Fruit fly (Drosophila melanogaster) whole organism, embryonic: ENCODE data around the gene CG13404.
A peak's percentile ranks its signal among the peaks of the same experiment; 100 is the strongest.

ENCODE experiments used
- Abd-B ChIP-seq: fragments of 200-800 bp; sonication (Bioruptor generic); optimal IDR thresholded peaks from 2 replicates; lab custom pipeline; 2018; ENCODE audit warnings: missing biosample characterization, mild to moderate bottlenecking, missing genetic modification characterization, moderate library complexity
- Atf3 ChIP-seq: fragments of 200-800 bp; sonication (Bioruptor generic); optimal IDR thresholded peaks from 3 replicates; lab custom pipeline; 2016; ENCODE audit warnings: missing biosample characterization, missing genetic modification characterization
- Blimp-1 ChIP-seq: fragments of 200-800 bp; sonication (Bioruptor generic); optimal IDR thresholded peaks from 3 replicates; lab custom pipeline; 2018; ENCODE audit warnings: missing biosample characterization, missing genetic modification characterization, mild to moderate bottlenecking, moderate library complexity, missing genetic modification reagents
- CG10147 ChIP-seq: fragments of 200-800 bp; sonication (Bioruptor generic); optimal IDR thresholded peaks from 2 replicates; lab custom pipeline; 2019; ENCODE audit warnings: missing biosample characterization, mild to moderate bottlenecking, missing genetic modification characterization, moderate library complexity
- CG11247 ChIP-seq: fragments of 200-800 bp; sonication (Bioruptor generic); IDR thresholded peaks from 2 replicates; pipeline ENCODE4 v1.3.6; 2022; ENCODE audit warnings: missing biosample characterization, missing genetic modification characterization
- CG11560 ChIP-seq: fragments of 200-800 bp; sonication (Bioruptor generic); IDR thresholded peaks from 3 replicates; pipeline ENCODE4 v1.3.6; 2022; ENCODE audit warnings: missing biosample characterization, missing genetic modification characterization
- CG15073 ChIP-seq: fragments of 200-800 bp; sonication (Bioruptor generic); optimal IDR thresholded peaks from 2 replicates; lab custom pipeline; 2016; ENCODE audit warnings: missing biosample characterization, missing genetic modification characterization
- CG15479 ChIP-seq: fragments of 200-800 bp; sonication (Bioruptor generic); optimal IDR thresholded peaks from 3 replicates; lab custom pipeline; 2019; ENCODE audit warnings: missing biosample characterization, mild to moderate bottlenecking, missing genetic modification characterization, moderate library complexity
- CG1603 ChIP-seq: fragments of 200-800 bp; sonication (Bioruptor generic); optimal IDR thresholded peaks from 2 replicates; lab custom pipeline; 2019; ENCODE audit warnings: missing biosample characterization, mild to moderate bottlenecking, missing genetic modification characterization, moderate library complexity
- CG17385 ChIP-seq: fragments of 200-800 bp; sonication (Bioruptor generic); optimal IDR thresholded peaks from 3 replicates; lab custom pipeline; 2018; ENCODE audit warnings: missing biosample characterization, mild to moderate bottlenecking, missing genetic modification characterization
- CG1792 ChIP-seq: fragments of 200-800 bp; sonication (Bioruptor generic); optimal IDR thresholded peaks from 2 replicates; lab custom pipeline; 2016; ENCODE audit warnings: missing biosample characterization, missing genetic modification characterization
- CG2875 ChIP-seq: fragments of 200-800 bp; sonication (Bioruptor generic); optimal IDR thresholded peaks from 2 replicates; lab custom pipeline; 2017; ENCODE audit warnings: missing biosample characterization, mild to moderate bottlenecking, missing genetic modification characterization, missing genetic modification reagents
- CG32767 ChIP-seq: fragments of 200-800 bp; sonication (Bioruptor generic); IDR thresholded peaks from 2 replicates; pipeline ENCODE4 v1.3.6; 2022; ENCODE audit warnings: missing biosample characterization, missing genetic modification characterization
- CG5245 ChIP-seq: fragments of 200-800 bp; sonication (Bioruptor generic); optimal IDR thresholded peaks from 3 replicates; lab custom pipeline; 2016; ENCODE audit warnings: missing biosample characterization, missing genetic modification characterization
- CG6175 ChIP-seq: fragments of 200-800 bp; sonication (Bioruptor generic); IDR thresholded peaks from 3 replicates; pipeline ENCODE4 v1.3.6; 2022; ENCODE audit warnings: missing biosample characterization, missing genetic modification characterization
- CG6654 ChIP-seq: fragments of 200-800 bp; sonication (Bioruptor generic); optimal IDR thresholded peaks from 2 replicates; lab custom pipeline; 2017; ENCODE audit warnings: missing biosample characterization, mild to moderate bottlenecking, missing genetic modification characterization
- CG6683 ChIP-seq: fragments of 200-800 bp; sonication (Bioruptor generic); optimal IDR thresholded peaks from 2 replicates; lab custom pipeline; 2017; ENCODE audit warnings: missing biosample characterization, mild to moderate bottlenecking, missing genetic modification characterization, missing genetic modification reagents
- CG6813 ChIP-seq: fragments of 200-800 bp; sonication (Bioruptor generic); optimal IDR thresholded peaks from 2 replicates; lab custom pipeline; 2017; ENCODE audit warnings: missing biosample characterization, missing genetic modification characterization, mild to moderate bottlenecking, moderate library complexity, missing genetic modification reagents
- CG7839 ChIP-seq: fragments of 200-800 bp; sonication (Bioruptor generic); optimal IDR thresholded peaks from 3 replicates; lab custom pipeline; 2018; ENCODE audit warnings: missing biosample characterization, mild to moderate bottlenecking, missing genetic modification characterization, moderate library complexity
- CG8388 ChIP-seq: fragments of 200-800 bp; sonication (Bioruptor generic); optimal IDR thresholded peaks from 2 replicates; lab custom pipeline; 2019; ENCODE audit warnings: missing biosample characterization, mild to moderate bottlenecking, missing genetic modification characterization, moderate library complexity
- CG9609 ChIP-seq: fragments of 200-800 bp; sonication (Bioruptor generic); optimal IDR thresholded peaks from 3 replicates; lab custom pipeline; 2016; ENCODE audit warnings: missing biosample characterization, missing genetic modification characterization
- D ChIP-seq, 2 experiments: fragments of 200-800 bp in 1 of 2; fragments of >200 bp in 1 of 2; sonication (Bioruptor generic) in 1 of 2; optimal IDR thresholded peaks; 2 replicates in 1 of 2; 3 replicates in 1 of 2; lab custom pipeline; 2017; ENCODE audit warnings: mild to moderate bottlenecking in 1 of 2, missing biosample characterization in 1 of 2, missing genetic modification characterization in 1 of 2, missing genetic modification reagents in 1 of 2
- Dip3 ChIP-seq: fragments of 200-800 bp; sonication (Bioruptor generic); optimal IDR thresholded peaks from 3 replicates; lab custom pipeline; 2016; ENCODE audit warnings: missing biosample characterization, missing genetic modification characterization
- Doc3 ChIP-seq: fragments of 200-800 bp; sonication (Bioruptor generic); IDR thresholded peaks from 3 replicates; pipeline ENCODE4 v1.3.6; 2022; ENCODE audit warnings: missing biosample characterization, missing genetic modification characterization; ENCODE audit not compliant: partially characterized antibody
- E2f2 ChIP-seq: fragments of 200-800 bp; sonication (Bioruptor generic); IDR thresholded peaks from 2 replicates; pipeline ENCODE4 v1.3.6; 2022; ENCODE audit warnings: missing biosample characterization, missing genetic modification characterization
- Ets65A ChIP-seq: fragments of 200-800 bp; sonication (Bioruptor generic); peaks from one replicate; lab custom pipeline; 2016; ENCODE audit warnings: missing biosample characterization, missing genetic modification characterization
- Ets97D ChIP-seq: fragments of 200-800 bp; sonication (Bioruptor generic); optimal IDR thresholded peaks from 3 replicates; lab custom pipeline; 2016; ENCODE audit warnings: missing biosample characterization, missing genetic modification characterization
- Gug ChIP-seq: fragments of 200-800 bp; sonication (Bioruptor generic); IDR thresholded peaks from 4 replicates; pipeline ENCODE4 v1.3.6; 2022; ENCODE audit warnings: missing biosample characterization, missing genetic modification characterization
- Hey ChIP-seq: fragments of 200-800 bp; sonication (Bioruptor generic); optimal IDR thresholded peaks from 3 replicates; lab custom pipeline; 2018; ENCODE audit warnings: missing biosample characterization, mild to moderate bottlenecking, missing genetic modification characterization
- Hsf ChIP-seq: fragments of 200-800 bp; sonication (Bioruptor generic); optimal IDR thresholded peaks from 3 replicates; lab custom pipeline; 2016; ENCODE audit warnings: missing biosample characterization, missing genetic modification characterization
- Sin3A ChIP-seq: fragments of >200 bp; optimal IDR thresholded peaks from 2 replicates; lab custom pipeline; 2018
- ab ChIP-seq: fragments of 200-800 bp; sonication (Bioruptor generic); optimal IDR thresholded peaks from 2 replicates; lab custom pipeline; 2016; ENCODE audit warnings: missing biosample characterization, missing genetic modification characterization
- ash1 ChIP-seq: fragments of 200-800 bp; sonication (Bioruptor generic); optimal IDR thresholded peaks from 2 replicates; lab custom pipeline; 2018; ENCODE audit warnings: missing biosample characterization, mild to moderate bottlenecking, missing genetic modification characterization
- da ChIP-seq: fragments of 200-800 bp; sonication (Bioruptor generic); optimal IDR thresholded peaks from 2 replicates; lab custom pipeline; 2016; ENCODE audit warnings: missing biosample characterization, missing genetic modification characterization
- dati ChIP-seq: fragments of 200-800 bp; sonication (Bioruptor generic); IDR thresholded peaks from 2 replicates; pipeline ENCODE4 v1.3.6; 2022; ENCODE audit warnings: missing biosample characterization, missing genetic modification characterization
- eyg ChIP-seq: fragments of 200-800 bp; sonication (Bioruptor generic); optimal IDR thresholded peaks from 3 replicates; lab custom pipeline; 2016; ENCODE audit warnings: missing biosample characterization, missing genetic modification characterization
- ham ChIP-seq: fragments of 200-800 bp; sonication (Bioruptor generic); IDR thresholded peaks from 2 replicates; pipeline ENCODE4 v1.3.6; 2022; ENCODE audit warnings: missing biosample characterization, missing genetic modification characterization
- ind ChIP-seq: fragments of 200-800 bp; sonication (Bioruptor generic); optimal IDR thresholded peaks from 3 replicates; lab custom pipeline; 2016; ENCODE audit warnings: missing biosample characterization, missing genetic modification characterization
- peb ChIP-seq: fragments of 200-800 bp; sonication (Bioruptor generic); IDR thresholded peaks from 2 replicates; pipeline ENCODE4 v1.3.6; 2022; ENCODE audit warnings: missing biosample characterization, missing genetic modification characterization
- pfk ChIP-seq: fragments of 200-800 bp; sonication (Bioruptor generic); optimal IDR thresholded peaks from 2 replicates; lab custom pipeline; 2018; ENCODE audit warnings: missing biosample characterization, mild to moderate bottlenecking, missing genetic modification characterization, moderate library complexity
- pho ChIP-seq: fragments of 200-800 bp; sonication (Bioruptor generic); optimal IDR thresholded peaks from 2 replicates; lab custom pipeline; 2016; ENCODE audit warnings: missing biosample characterization, missing genetic modification characterization
- ranshi ChIP-seq: fragments of 200-800 bp; sonication (Bioruptor generic); IDR thresholded peaks from 2 replicates; pipeline ENCODE4 v1.3.6; 2022; ENCODE audit warnings: missing biosample characterization, missing genetic modification characterization
- rib ChIP-seq: fragments of 200-800 bp; sonication (Bioruptor generic); IDR thresholded peaks from 2 replicates; pipeline ENCODE4 v1.3.6; 2022; ENCODE audit warnings: missing biosample characterization, missing genetic modification characterization
- ro ChIP-seq: fragments of 200-800 bp; sonication (Bioruptor generic); IDR thresholded peaks from 2 replicates; pipeline ENCODE4 v1.3.6; 2022; ENCODE audit warnings: missing biosample characterization, missing genetic modification characterization
- sim ChIP-seq: fragments of 200-800 bp; sonication (Bioruptor generic); IDR thresholded peaks from 2 replicates; pipeline ENCODE4 v1.3.6; 2022; ENCODE audit warnings: missing biosample characterization, missing genetic modification characterization
- slou ChIP-seq: fragments of 200-800 bp; sonication (Bioruptor generic); optimal IDR thresholded peaks from 3 replicates; lab custom pipeline; 2016; ENCODE audit warnings: missing biosample characterization, missing genetic modification characterization
- tin ChIP-seq: fragments of 200-800 bp; sonication (Bioruptor generic); optimal IDR thresholded peaks from 3 replicates; lab custom pipeline; 2016; ENCODE audit warnings: missing biosample characterization, missing genetic modification characterization
- tx ChIP-seq: fragments of 200-800 bp; sonication (Bioruptor generic); optimal IDR thresholded peaks from 2 replicates; lab custom pipeline; 2016; ENCODE audit warnings: missing biosample characterization, missing genetic modification characterization
- zen ChIP-seq: fragments of 200-800 bp; sonication (Bioruptor generic); optimal IDR thresholded peaks from 3 replicates; lab custom pipeline; 2018; ENCODE audit warnings: missing biosample characterization, mild to moderate bottlenecking, missing genetic modification characterization, moderate library complexity
- zfh1 ChIP-seq: fragments of 200-800 bp; sonication (Bioruptor generic); IDR thresholded peaks from 3 replicates; pipeline ENCODE4 v1.3.6; 2022; ENCODE audit warnings: missing biosample characterization, missing genetic modification characterization

The CG13404 gene

DNA sequence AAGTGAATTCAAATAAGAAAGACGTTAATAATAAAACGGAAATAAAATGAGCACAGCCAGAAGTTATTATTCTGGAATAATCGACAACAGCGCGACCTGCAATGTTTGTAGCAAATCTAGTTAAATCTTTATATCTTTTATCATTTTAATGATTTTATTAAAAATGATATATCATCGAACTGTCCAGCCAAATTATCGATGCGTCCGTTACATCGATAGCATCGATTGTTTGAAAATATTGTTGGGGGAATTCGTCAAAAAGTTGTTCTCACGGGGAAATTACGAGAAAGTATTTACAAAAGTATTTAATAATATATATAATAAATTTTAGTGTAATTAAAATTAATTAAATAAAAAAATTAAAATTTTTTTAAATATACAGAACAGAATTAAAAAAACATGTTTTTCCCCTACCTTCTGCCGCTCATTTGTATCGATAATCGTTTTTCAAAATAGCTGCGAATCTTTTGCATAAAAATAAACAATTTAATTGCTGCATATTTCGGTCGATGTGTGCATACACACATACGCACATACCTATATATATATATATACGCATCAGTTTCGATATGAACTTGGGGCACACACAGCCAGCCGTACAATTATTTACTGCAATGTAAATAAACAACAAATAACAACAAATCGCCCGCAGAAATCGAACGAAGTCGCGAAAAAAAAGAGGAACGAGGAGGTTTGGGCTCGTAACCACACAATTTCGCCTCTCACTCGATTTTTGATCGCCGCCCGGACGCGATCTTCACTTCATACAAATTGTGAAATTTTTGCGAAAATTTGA lies 22.9 kb downstream of the CG13404 start, which contains the start of gene CG32599 (continued):
- no peak for TF ChIP-seq slou (GFP tag; lab: Kevin White, UChicago)
- TF ChIP-seq CG5245 (GFP tag; lab: Kevin White, UChicago): no peak
- no peak for TF ChIP-seq Sin3A (lab: Kevin White, UChicago)
- peak; percentile 36 for TF ChIP-seq CG8388
- no peak for TF ChIP-seq peb
- no peak for TF ChIP-seq sim (GFP tag; lab: Robert Waterston, UW)
- TF ChIP-seq eyg: no peak
- TF ChIP-seq CG32767 (GFP tag; lab: Robert Waterston, UW): peak; percentile 25; the same call in 1 of the 2 replicates
- TF ChIP-seq Blimp-1 (GFP tag; lab: Kevin White, UChicago): peak; percentile 32
- no peak for TF ChIP-seq CG11560 (tag; lab: Robert Waterston, UW)
- no peak for TF ChIP-seq Ets97D (GFP tag; lab: Kevin White, UChicago)
- no peak for TF ChIP-seq CG9609 (GFP tag; lab: Kevin White, UChicago)
- no peak for TF ChIP-seq da (GFP tag; lab: Kevin White, UChicago)
- TF ChIP-seq pfk (GFP tag; lab: Kevin White, UChicago): no peak
- TF ChIP-seq CG7839: peak; percentile 46
- no peak for TF ChIP-seq ham (GFP tag; lab: Robert Waterston, UW)
- no peak for TF ChIP-seq D (optimal IDR thresholded peaks at IDR 0.05; lab: Kevin White, UChicago)
- no peak for TF ChIP-seq D (GFP tag; optimal IDR thresholded peaks at IDR 0.05; lab: Kevin White, UChicago)
- peak; percentile 40; the same call in 1 of the 2 replicates for TF ChIP-seq ranshi
- TF ChIP-seq zfh1 (GFP tag; lab: Robert Waterston, UW): peak; percentile 70; the same call in 2 of the 3 replicates
- TF ChIP-seq pho (GFP tag; lab: Kevin White, UChicago): no peak
- TF ChIP-seq tx (GFP tag; lab: Kevin White, UChicago): no peak
- no peak for TF ChIP-seq ab (GFP tag; lab: Kevin White, UChicago)
- TF ChIP-seq CG15073: no peak
- TF ChIP-seq tin (GFP tag; lab: Kevin White, UChicago): no peak
- TF ChIP-seq Hsf: no peak
- 0 out of 3 replicates have a peak, but pooled peaks have one; percentile 40 for TF ChIP-seq Doc3 (GFP tag; lab: Robert Waterston, UW)
- no peak for TF ChIP-seq CG15479
- no peak for TF ChIP-seq CG2875
- TF ChIP-seq CG6813 (GFP tag; lab: Kevin White, UChicago): no peak
- TF ChIP-seq CG17385: peak; percentile 39
- no peak for TF ChIP-seq Atf3 (GFP tag; lab: Kevin White, UChicago)
- TF ChIP-seq rib (GFP tag; lab: Robert Waterston, UW): no peak
- TF ChIP-seq Gug: no peak
- TF ChIP-seq dati (GFP tag; lab: Robert Waterston, UW): no peak
- no peak for TF ChIP-seq CG1603
- TF ChIP-seq Dip3 (GFP tag; lab: Kevin White, UChicago): no peak
- no peak for TF ChIP-seq CG6654 (GFP tag; lab: Kevin White, UChicago)
- peak; percentile 73 for TF ChIP-seq E2f2 (GFP tag; lab: Robert Waterston, UW)
- no peak for TF ChIP-seq ro
- TF ChIP-seq CG11247 (GFP tag; lab: Robert Waterston, UW): no peak; the same call in 1 of the 2 replicates
- no peak for TF ChIP-seq CG6683
- TF ChIP-seq ind (GFP tag; lab: Kevin White, UChicago): peak; percentile 22
- TF ChIP-seq CG1792 (GFP tag; lab: Kevin White, UChicago): no peak
- TF ChIP-seq ash1 (GFP tag; lab: Kevin White, UChicago): no peak
- peak; percentile 30 for TF ChIP-seq Abd-B (GFP tag; lab: Kevin White, UChicago)
- no peak for TF ChIP-seq CG10147 (GFP tag; lab: Kevin White, UChicago)
- TF ChIP-seq CG6175 (GFP tag; lab: Robert Waterston, UW): no peak
- no peak for TF ChIP-seq Hey (tag; lab: Kevin White, UChicago)
- TF ChIP-seq Ets65A (GFP tag; lab: Kevin White, UChicago): no peak
- peak; percentile 33 for TF ChIP-seq zen (tag; lab: Kevin White, UChicago)
